Worm (Caenorhabditis elegans) whole organism, late embryonic: ENCODE data around the gene F48E3.9.

ENCODE experiments used
- K09A11.1 ChIP-seq: sonication (generic microtip); optimal IDR thresholded peaks from 2 replicates; lab custom pipeline; 2017; ENCODE audit warnings: antibody characterized with exemption, mild to moderate bottlenecking, missing genetic modification characterization, missing compliant biosample characterization; ENCODE audit not compliant: insufficient read depth
- ama-1 ChIP-seq: fragments of 150-350 bp; optimal IDR thresholded peaks from 2 replicates; lab custom pipeline; 2014
- dve-1 ChIP-seq: sonication (generic microtip); optimal IDR thresholded peaks from 2 replicates; lab custom pipeline; 2017; ENCODE audit warnings: antibody characterized with exemption, mild to moderate bottlenecking, missing genetic modification characterization, missing compliant biosample characterization
- ets-4 ChIP-seq: sonication (generic microtip); optimal IDR thresholded peaks from 2 replicates; lab custom pipeline; 2016; ENCODE audit warnings: missing genetic modification characterization, missing compliant biosample characterization
- fax-1 ChIP-seq: sonication (generic microtip); optimal IDR thresholded peaks from 2 replicates; lab custom pipeline; 2016; ENCODE audit warnings: missing genotype, missing genetic modification characterization, missing compliant biosample characterization
- hlh-15 ChIP-seq: sonication (generic microtip); optimal IDR thresholded peaks from 2 replicates; lab custom pipeline; 2016; ENCODE audit warnings: missing genetic modification characterization, missing compliant biosample characterization
- nfya-1 ChIP-seq: sonication (generic microtip); optimal IDR thresholded peaks from 2 replicates; lab custom pipeline; 2017; ENCODE audit warnings: missing genetic modification characterization, mild to moderate bottlenecking, missing compliant biosample characterization, antibody characterized with exemption, moderate library complexity
- nhr-232 ChIP-seq: sonication (generic microtip); optimal IDR thresholded peaks from 2 replicates; lab custom pipeline; 2016; ENCODE audit warnings: missing genetic modification characterization, missing compliant biosample characterization
- rnt-1 ChIP-seq: sonication (generic microtip); optimal IDR thresholded peaks from 2 replicates; lab custom pipeline; 2016; ENCODE audit warnings: missing genetic modification characterization, missing compliant biosample characterization
- sox-4 ChIP-seq: sonication (generic microtip); optimal IDR thresholded peaks from 2 replicates; lab custom pipeline; 2017; ENCODE audit warnings: mild to moderate bottlenecking, missing genetic modification characterization, inconsistent platforms, missing compliant biosample characterization
- tbx-7 ChIP-seq: sonication (generic microtip); optimal IDR thresholded peaks from 2 replicates; lab custom pipeline; 2016; ENCODE audit warnings: missing genotype, missing genetic modification characterization, missing compliant biosample characterization
- ttx-3 ChIP-seq: sonication (generic microtip); optimal IDR thresholded peaks from 2 replicates; lab custom pipeline; 2016; ENCODE audit warnings: missing genetic modification reagents, missing genetic modification characterization, missing compliant biosample characterization

DNA sequence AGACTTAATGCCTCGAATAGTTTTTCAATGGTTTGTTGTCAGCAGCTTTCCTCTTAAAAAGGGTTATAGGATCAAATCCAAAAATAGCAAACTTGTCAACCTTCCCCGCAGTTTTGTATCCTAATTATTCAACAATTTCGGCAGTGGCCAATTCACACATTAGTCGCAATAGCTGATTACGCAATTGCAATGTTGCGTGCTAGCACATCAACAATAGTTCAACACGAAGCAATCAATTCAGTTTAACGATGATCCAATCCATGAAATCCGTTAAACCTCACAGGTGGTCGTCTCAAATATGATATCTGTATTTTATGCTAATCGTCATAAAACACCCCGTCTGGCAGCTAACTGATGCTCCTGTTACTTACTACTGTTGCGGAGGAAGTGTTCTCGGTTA is 28.2 kb upstream of the F48E3.9 start:
- no peak for TF ChIP-seq dve-1 (tag; lab: Kevin White, UChicago)
- no peak for TF ChIP-seq rnt-1 (tag; lab: Kevin White, UChicago)
- no peak for TF ChIP-seq hlh-15 (tag; lab: Kevin White, UChicago)
- TF ChIP-seq nfya-1 (tag; lab: Kevin White, UChicago) = no peak
- TF ChIP-seq tbx-7 (tag; lab: Kevin White, UChicago) = no peak
- no peak for TF ChIP-seq sox-4 (tag; lab: Kevin White, UChicago)
- TF ChIP-seq K09A11.1 (tag; lab: Kevin White, UChicago) = no peak
- TF ChIP-seq ama-1 = no peak
- no peak for TF ChIP-seq ets-4 (tag; lab: Kevin White, UChicago)
- no peak for TF ChIP-seq fax-1 (tag; lab: Kevin White, UChicago)
- no peak for TF ChIP-seq ttx-3 (tag; lab: Kevin White, UChicago)
- TF ChIP-seq nhr-232 (tag; lab: Kevin White, UChicago) = no peak
